Fruit fly (Drosophila melanogaster) whole organism, embryonic: ENCODE results near the gene CG45099.

ENCODE experiments used
- Ada2b ChIP-seq: fragments of 200-800 bp; sonication (Bioruptor generic); IDR thresholded peaks from 2 replicates; pipeline ENCODE4 v1.3.6; 2022; ENCODE audit warnings: missing biosample characterization, missing genetic modification characterization
- Asciz ChIP-seq: fragments of 200-800 bp; sonication (Bioruptor generic); optimal IDR thresholded peaks from 2 replicates; lab custom pipeline; 2017; ENCODE audit warnings: missing biosample characterization, mild to moderate bottlenecking, missing genetic modification characterization, missing genetic modification reagents
- CG10321 ChIP-seq: fragments of 200-800 bp; sonication (Bioruptor generic); IDR thresholded peaks from 2 replicates; pipeline ENCODE4 v1.3.6; 2022; ENCODE audit warnings: missing biosample characterization, missing genetic modification characterization
- CG12104 ChIP-seq: fragments of 200-800 bp; sonication (Bioruptor generic); optimal IDR thresholded peaks from 3 replicates; lab custom pipeline; 2016; ENCODE audit warnings: missing biosample characterization, missing genetic modification characterization
- CG13775 ChIP-seq: fragments of 200-800 bp; sonication (Bioruptor generic); optimal IDR thresholded peaks from 3 replicates; lab custom pipeline; 2017; ENCODE audit warnings: missing biosample characterization, mild to moderate bottlenecking, missing genetic modification characterization
- CG15269 ChIP-seq: fragments of 200-800 bp; sonication (Bioruptor generic); optimal IDR thresholded peaks from 2 replicates; lab custom pipeline; 2018; ENCODE audit warnings: missing biosample characterization, mild to moderate bottlenecking, missing genetic modification characterization, moderate library complexity
- CG15601 ChIP-seq: fragments of 200-800 bp; sonication (Bioruptor generic); optimal IDR thresholded peaks from 3 replicates; lab custom pipeline; 2019; ENCODE audit warnings: missing biosample characterization, mild to moderate bottlenecking, missing genetic modification characterization, moderate library complexity
- CG16779 ChIP-seq: fragments of 200-800 bp; sonication (Bioruptor generic); IDR thresholded peaks from 2 replicates; pipeline ENCODE4 v1.3.6; 2022; ENCODE audit warnings: missing biosample characterization, missing genetic modification characterization
- CG2875 ChIP-seq: fragments of 200-800 bp; sonication (Bioruptor generic); optimal IDR thresholded peaks from 2 replicates; lab custom pipeline; 2017; ENCODE audit warnings: missing biosample characterization, mild to moderate bottlenecking, missing genetic modification characterization, missing genetic modification reagents
- CG32532 ChIP-seq: fragments of 200-800 bp; sonication (Bioruptor generic); IDR thresholded peaks from 2 replicates; pipeline ENCODE4 v1.3.6; 2022; ENCODE audit warnings: missing biosample characterization, missing genetic modification characterization
- CG32767 ChIP-seq: fragments of 200-800 bp; sonication (Bioruptor generic); IDR thresholded peaks from 2 replicates; pipeline ENCODE4 v1.3.6; 2022; ENCODE audit warnings: missing biosample characterization, missing genetic modification characterization
- CG4617 ChIP-seq: fragments of 200-800 bp; sonication (Bioruptor generic); optimal IDR thresholded peaks from 3 replicates; lab custom pipeline; 2016; ENCODE audit warnings: missing biosample characterization, missing genetic modification characterization, borderline replicate concordance
- CG7963 ChIP-seq: fragments of 200-800 bp; sonication (Bioruptor generic); IDR thresholded peaks from 3 replicates; pipeline ENCODE4 v1.3.6; 2022; ENCODE audit warnings: missing biosample characterization, missing genetic modification characterization; ENCODE audit not compliant: partially characterized antibody
- CG8478 ChIP-seq: fragments of >200 bp; optimal IDR thresholded peaks from 2 replicates; lab custom pipeline; 2018
- CG8765 ChIP-seq: fragments of 200-800 bp; sonication (Bioruptor generic); IDR thresholded peaks from 2 replicates; pipeline ENCODE4 v1.3.6; 2022; ENCODE audit warnings: missing biosample characterization, missing genetic modification characterization
- CG9215 ChIP-seq: fragments of 200-800 bp; sonication (Bioruptor generic); IDR thresholded peaks from 2 replicates; pipeline ENCODE4 v1.3.6; 2022; ENCODE audit warnings: missing biosample characterization, missing genetic modification characterization
- CG9609 ChIP-seq: fragments of 200-800 bp; sonication (Bioruptor generic); optimal IDR thresholded peaks from 3 replicates; lab custom pipeline; 2016; ENCODE audit warnings: missing biosample characterization, missing genetic modification characterization
- CG9817 ChIP-seq: fragments of 200-800 bp; sonication (Bioruptor generic); optimal IDR thresholded peaks from 2 replicates; lab custom pipeline; 2018; ENCODE audit warnings: missing biosample characterization, mild to moderate bottlenecking, missing genetic modification characterization, moderate library complexity
- CTCF ChIP-seq: fragments of 200-800 bp; sonication (Bioruptor generic); optimal IDR thresholded peaks from 2 replicates; lab custom pipeline; 2017; ENCODE audit warnings: missing biosample characterization, mild to moderate bottlenecking, missing genetic modification characterization, moderate library complexity
- Deaf1 ChIP-seq: fragments of 200-800 bp; optimal IDR thresholded peaks from 3 replicates; lab custom pipeline; 2019; ENCODE audit warnings: missing biosample characterization, mild to moderate bottlenecking, missing genetic modification characterization, moderate library complexity
- Ets65A ChIP-seq: fragments of 200-800 bp; sonication (Bioruptor generic); peaks from one replicate; lab custom pipeline; 2016; ENCODE audit warnings: missing biosample characterization, missing genetic modification characterization
- Fer1 ChIP-seq: fragments of 200-800 bp; sonication (Bioruptor generic); optimal IDR thresholded peaks from 2 replicates; lab custom pipeline; 2017; ENCODE audit warnings: missing biosample characterization, mild to moderate bottlenecking, missing genetic modification characterization
- Fer2 ChIP-seq: fragments of 200-800 bp; sonication (Bioruptor generic); optimal IDR thresholded peaks from 2 replicates; lab custom pipeline; 2018; ENCODE audit warnings: missing biosample characterization, mild to moderate bottlenecking, missing genetic modification characterization, moderate library complexity
- Hey ChIP-seq: fragments of 200-800 bp; sonication (Bioruptor generic); optimal IDR thresholded peaks from 3 replicates; lab custom pipeline; 2018; ENCODE audit warnings: missing biosample characterization, mild to moderate bottlenecking, missing genetic modification characterization
- HmgZ ChIP-seq: fragments of 200-800 bp; sonication (Bioruptor generic); optimal IDR thresholded peaks from 2 replicates; lab custom pipeline; 2018; ENCODE audit warnings: missing biosample characterization, mild to moderate bottlenecking, missing genetic modification characterization
- Hr3 ChIP-seq: fragments of 200-800 bp; sonication (Bioruptor generic); optimal IDR thresholded peaks from 3 replicates; lab custom pipeline; 2016; ENCODE audit warnings: missing biosample characterization, missing genetic modification characterization
- Jarid2 ChIP-seq: fragments of 200-800 bp; sonication (Bioruptor generic); optimal IDR thresholded peaks from 3 replicates; lab custom pipeline; 2017; ENCODE audit warnings: mild to moderate bottlenecking, missing biosample characterization, missing genetic modification reagents, missing genetic modification characterization
- Lpt ChIP-seq: fragments of >200 bp; optimal IDR thresholded peaks from 2 replicates; lab custom pipeline; 2018; ENCODE audit warnings: missing biosample characterization, missing genetic modification characterization
- MESR4 ChIP-seq: fragments of 200-800 bp; sonication (Bioruptor generic); optimal IDR thresholded peaks from 2 replicates; lab custom pipeline; 2018; ENCODE audit warnings: missing biosample characterization, mild to moderate bottlenecking, missing genetic modification characterization, moderate library complexity
- Mad ChIP-seq: fragments of 200-800 bp; sonication (Bioruptor generic); optimal IDR thresholded peaks from 2 replicates; lab custom pipeline; 2016; ENCODE audit warnings: missing biosample characterization, missing genetic modification characterization
- Max ChIP-seq: fragments of 200-800 bp; sonication (Bioruptor generic); optimal IDR thresholded peaks from 2 replicates; lab custom pipeline; 2016; ENCODE audit warnings: missing biosample characterization, mild to moderate bottlenecking, missing genetic modification characterization
- Neu2 ChIP-seq: fragments of 200-800 bp; sonication (Bioruptor generic); optimal IDR thresholded peaks from 3 replicates; lab custom pipeline; 2016; ENCODE audit warnings: missing biosample characterization, missing genetic modification characterization, borderline replicate concordance
- Oli ChIP-seq: fragments of 200-800 bp; sonication (Bioruptor generic); optimal IDR thresholded peaks from 2 replicates; lab custom pipeline; 2018; ENCODE audit warnings: missing biosample characterization, mild to moderate bottlenecking, missing genetic modification characterization, moderate library complexity
- Xbp1 ChIP-seq: fragments of 200-800 bp; sonication (Bioruptor generic); optimal IDR thresholded peaks from 3 replicates; lab custom pipeline; 2016; ENCODE audit warnings: missing biosample characterization, mild to moderate bottlenecking, missing genetic modification characterization
- ash1 ChIP-seq: fragments of 200-800 bp; sonication (Bioruptor generic); optimal IDR thresholded peaks from 2 replicates; lab custom pipeline; 2018; ENCODE audit warnings: missing biosample characterization, mild to moderate bottlenecking, missing genetic modification characterization
- bbx ChIP-seq: fragments of 200-800 bp; sonication (Bioruptor generic); IDR thresholded peaks from 2 replicates; pipeline ENCODE4 v1.3.6; 2022; ENCODE audit warnings: missing biosample characterization, missing genetic modification characterization; ENCODE audit not compliant: partially characterized antibody
- bsh ChIP-seq, 2 experiments: fragments of 200-800 bp; sonication (Bioruptor generic); optimal IDR thresholded peaks; 2 replicates each; lab custom pipeline; 2017 to 2018; ENCODE audit warnings: mild to moderate bottlenecking in 2 of 2, missing biosample characterization in 2 of 2, missing genetic modification characterization in 2 of 2, moderate library complexity in 1 of 2
- cas ChIP-seq: fragments of 200-800 bp; sonication (Bioruptor generic); IDR thresholded peaks from 2 replicates; pipeline ENCODE4 v1.3.6; 2022; ENCODE audit warnings: missing biosample characterization, missing genetic modification characterization
- chn ChIP-seq: fragments of 200-800 bp; sonication (Bioruptor generic); optimal IDR thresholded peaks from 2 replicates; lab custom pipeline; 2016; ENCODE audit warnings: missing biosample characterization, missing genetic modification characterization
- dysf ChIP-seq: fragments of 200-800 bp; sonication (Bioruptor generic); IDR thresholded peaks from 3 replicates; pipeline ENCODE4 v1.3.6; 2022; ENCODE audit warnings: missing biosample characterization, missing genetic modification characterization
- esg ChIP-seq: fragments of 200-800 bp; sonication (Bioruptor generic); conservative IDR thresholded peaks from 2 replicates; pipeline ENCODE4 v1.3.6; 2022; ENCODE audit warnings: missing biosample characterization, missing genetic modification characterization
- gsb-n ChIP-seq: fragments of 200-800 bp; sonication (Bioruptor generic); optimal IDR thresholded peaks from 3 replicates; lab custom pipeline; 2018; ENCODE audit warnings: missing biosample characterization, mild to moderate bottlenecking, missing genetic modification characterization
- her ChIP-seq: fragments of 200-800 bp; sonication (Bioruptor generic); optimal IDR thresholded peaks from 2 replicates; lab custom pipeline; 2016; ENCODE audit warnings: missing biosample characterization, missing genetic modification characterization
- jing ChIP-seq: fragments of 200-800 bp; sonication (Bioruptor generic); optimal IDR thresholded peaks from 2 replicates; lab custom pipeline; 2018; ENCODE audit warnings: missing biosample characterization, mild to moderate bottlenecking, missing genetic modification characterization
- run ChIP-seq: fragments of 200-800 bp; sonication (Bioruptor generic); optimal IDR thresholded peaks from 3 replicates; lab custom pipeline; 2018; ENCODE audit warnings: missing biosample characterization, mild to moderate bottlenecking, missing genetic modification characterization
- sim ChIP-seq: fragments of 200-800 bp; sonication (Bioruptor generic); IDR thresholded peaks from 2 replicates; pipeline ENCODE4 v1.3.6; 2022; ENCODE audit warnings: missing biosample characterization, missing genetic modification characterization
- sna ChIP-seq: fragments of 200-800 bp; sonication (Bioruptor generic); IDR thresholded peaks from 2 replicates; pipeline ENCODE4 v1.3.6; 2022; ENCODE audit warnings: missing biosample characterization, missing genetic modification characterization; ENCODE audit not compliant: partially characterized antibody
- tio ChIP-seq: fragments of 200-800 bp; sonication (Bioruptor generic); optimal IDR thresholded peaks from 2 replicates; lab custom pipeline; 2017; ENCODE audit warnings: missing biosample characterization, missing genetic modification characterization, inconsistent platforms
- tll ChIP-seq, 2 experiments: fragments of 200-800 bp in 1 of 2; fragments of >200 bp in 1 of 2; sonication (Bioruptor generic) in 1 of 2; optimal IDR thresholded peaks; 2 replicates each; lab custom pipeline; 2017 to 2019; ENCODE audit warnings: missing biosample characterization in 2 of 2, missing genetic modification characterization in 2 of 2, mild to moderate bottlenecking in 1 of 2, moderate library complexity in 1 of 2
- trem ChIP-seq: fragments of 200-800 bp; optimal IDR thresholded peaks from 3 replicates; lab custom pipeline; 2019; ENCODE audit warnings: missing biosample characterization, mild to moderate bottlenecking, missing genetic modification characterization, moderate library complexity
- vnd ChIP-seq: fragments of 200-800 bp; sonication (Bioruptor generic); IDR thresholded peaks from 3 replicates; pipeline ENCODE4 v1.3.6; 2022; ENCODE audit warnings: missing biosample characterization, missing genetic modification characterization; ENCODE audit not compliant: partially characterized antibody
- wek ChIP-seq: fragments of 200-800 bp; sonication (Bioruptor generic); optimal IDR thresholded peaks from 3 replicates; lab custom pipeline; 2018; ENCODE audit warnings: missing biosample characterization, mild to moderate bottlenecking, missing genetic modification characterization, moderate library complexity

Gene CG45099

DNA sequence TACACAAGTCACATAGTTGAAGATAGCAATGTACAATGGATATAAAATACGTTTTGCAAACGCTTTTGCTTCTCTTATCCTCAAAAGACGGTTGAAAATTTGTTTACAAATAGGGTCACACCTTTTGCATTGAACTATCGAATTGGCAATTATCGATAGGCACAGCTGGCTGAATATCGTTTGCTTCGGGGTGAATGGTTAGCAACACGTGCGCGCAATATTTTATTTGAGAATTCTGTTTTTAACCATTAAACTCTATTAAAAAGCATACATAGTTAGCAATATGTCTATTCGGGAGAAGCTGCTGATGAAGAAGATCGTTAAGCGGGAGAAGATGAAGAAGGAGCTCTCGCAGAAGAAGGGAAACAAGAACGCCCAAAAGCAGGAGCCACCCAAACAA, 1.5 kb upstream of the CG45099 start (continued):
- TF ChIP-seq Oli (tag; lab: Kevin White, UChicago): no peak
- TF ChIP-seq Max (GFP tag; lab: Kevin White, UChicago): peak; percentile 78
- peak; percentile 57; the same call in 1 of the 3 replicates for TF ChIP-seq vnd
- TF ChIP-seq Deaf1 (tag; lab: Kevin White, UChicago): no peak
- TF ChIP-seq CG10321: no peak
- no peak for TF ChIP-seq CG16779 (GFP tag; lab: Robert Waterston, UW)
- TF ChIP-seq Fer1: no peak
- TF ChIP-seq wek: no peak
- no peak for TF ChIP-seq Mad
- no peak for TF ChIP-seq Hr3 (GFP tag; lab: Kevin White, UChicago)
- TF ChIP-seq ash1: no peak
- TF ChIP-seq CG8765: no peak
- TF ChIP-seq bsh (GFP tag; optimal IDR thresholded peaks at IDR 0.05; lab: Kevin White, UChicago): no peak
- no peak for TF ChIP-seq gsb-n (tag; lab: Kevin White, UChicago)
- no peak for TF ChIP-seq tll (GFP tag; optimal IDR thresholded peaks at IDR 0.05; lab: Kevin White, UChicago)
- TF ChIP-seq CG7963 (GFP tag; lab: Robert Waterston, UW): peak; percentile 78; the same call in 2 of the 3 replicates
- TF ChIP-seq CG15269: no peak
- TF ChIP-seq esg (GFP tag; lab: Robert Waterston, UW): no peak
- no peak for TF ChIP-seq tio
- TF ChIP-seq CG13775 (GFP tag; lab: Kevin White, UChicago): no peak
- no peak for TF ChIP-seq CG9609 (GFP tag; lab: Kevin White, UChicago)
- TF ChIP-seq cas: no peak
- TF ChIP-seq CTCF (GFP tag; lab: Kevin White, UChicago): no peak
- no peak for TF ChIP-seq Fer2 (tag; lab: Kevin White, UChicago)
- TF ChIP-seq Lpt (GFP tag; lab: Kevin White, UChicago): no peak
- TF ChIP-seq CG15601 (tag; lab: Kevin White, UChicago): no peak
- TF ChIP-seq Ets65A (GFP tag; lab: Kevin White, UChicago): no peak
- no peak for TF ChIP-seq CG12104 (GFP tag; lab: Kevin White, UChicago)
- no peak for TF ChIP-seq Neu2 (GFP tag; lab: Kevin White, UChicago)
- TF ChIP-seq sna: peak; percentile 74
- no peak for TF ChIP-seq Xbp1 (GFP tag; lab: Kevin White, UChicago)
- peak; percentile 35 for TF ChIP-seq MESR4
- TF ChIP-seq sim (GFP tag; lab: Robert Waterston, UW): no peak
- TF ChIP-seq Hey (tag; lab: Kevin White, UChicago): no peak
- peak; percentile 24 for TF ChIP-seq trem (tag; lab: Kevin White, UChicago)
- TF ChIP-seq CG32767 (GFP tag; lab: Robert Waterston, UW): no peak
- no peak for TF ChIP-seq chn (GFP tag; lab: Kevin White, UChicago)
- no peak for TF ChIP-seq her (GFP tag; lab: Kevin White, UChicago)
- TF ChIP-seq CG32532: no peak
- no peak for TF ChIP-seq Asciz (GFP tag; lab: Kevin White, UChicago)
- no peak for TF ChIP-seq CG8478 (lab: Kevin White, UChicago)
- TF ChIP-seq CG4617: no peak
- TF ChIP-seq HmgZ (tag; lab: Kevin White, UChicago): no peak
- TF ChIP-seq dysf: no peak
- TF ChIP-seq run (tag; lab: Kevin White, UChicago): no peak
- TF ChIP-seq Ada2b: no peak
- peak; percentile 84 for TF ChIP-seq bbx (GFP tag; lab: Robert Waterston, UW)
- no peak for TF ChIP-seq Jarid2 (GFP tag; lab: Kevin White, UChicago)
- TF ChIP-seq CG9817 (tag; lab: Kevin White, UChicago): no peak
- no peak for TF ChIP-seq CG9215 (GFP tag; lab: Robert Waterston, UW)
- TF ChIP-seq CG2875 (GFP tag; lab: Kevin White, UChicago): no peak
- no peak for TF ChIP-seq jing (GFP tag; lab: Kevin White, UChicago)
